Fruit fly (Drosophila melanogaster) whole organism, prepupa: ENCODE results near the gene Nak.

Experiments used
- Blimp-1 ChIP-seq: fragments of 200-800 bp; sonication (Bioruptor generic); optimal IDR thresholded peaks from 3 replicates; lab custom pipeline; 2017; ENCODE audit warnings: missing biosample characterization, missing genetic modification characterization, mild to moderate bottlenecking, moderate library complexity, missing genetic modification reagents
- CG10631 ChIP-seq: fragments of 200-800 bp; sonication (Bioruptor generic); optimal IDR thresholded peaks from 2 replicates; lab custom pipeline; 2016; ENCODE audit warnings: missing biosample characterization, missing genetic modification characterization
- CG10669 ChIP-seq: fragments of 200-800 bp; sonication (Bioruptor generic); optimal IDR thresholded peaks from 3 replicates; lab custom pipeline; 2018; ENCODE audit warnings: missing biosample characterization, mild to moderate bottlenecking, missing genetic modification characterization, moderate library complexity
- CG11294 ChIP-seq: fragments of 200-800 bp; sonication (Bioruptor generic); IDR thresholded peaks from 2 replicates; pipeline ENCODE4 v1.3.6; 2022; ENCODE audit warnings: missing biosample characterization, missing genetic modification characterization
- CG15336 ChIP-seq: fragments of 200-800 bp; sonication (Bioruptor generic); IDR thresholded peaks from 2 replicates; pipeline ENCODE4 v1.3.6; 2022; ENCODE audit warnings: missing biosample characterization, missing genetic modification characterization
- CG1621 ChIP-seq: fragments of 200-800 bp; sonication (Bioruptor generic); optimal IDR thresholded peaks from 3 replicates; lab custom pipeline; 2018; ENCODE audit warnings: missing biosample characterization, mild to moderate bottlenecking, missing genetic modification characterization
- CG3032 ChIP-seq: fragments of 200-800 bp; optimal IDR thresholded peaks from 2 replicates; lab custom pipeline; 2019; ENCODE audit warnings: missing biosample characterization, mild to moderate bottlenecking, missing genetic modification characterization, moderate library complexity
- CG31627 ChIP-seq: fragments of 200-800 bp; sonication (Bioruptor generic); optimal IDR thresholded peaks from 3 replicates; lab custom pipeline; 2016; ENCODE audit warnings: missing biosample characterization, missing genetic modification characterization
- CG32006 ChIP-seq: fragments of 200-800 bp; sonication (Bioruptor generic); optimal IDR thresholded peaks from 3 replicates; lab custom pipeline; 2017; ENCODE audit warnings: missing biosample characterization, mild to moderate bottlenecking, missing genetic modification characterization
- CG34406 ChIP-seq: fragments of 200-800 bp; sonication (Bioruptor generic); optimal IDR thresholded peaks from 3 replicates; lab custom pipeline; 2016; ENCODE audit warnings: missing biosample characterization, missing genetic modification characterization
- CG3919 ChIP-seq: fragments of 200-800 bp; sonication (Bioruptor generic); optimal IDR thresholded peaks from 3 replicates; lab custom pipeline; 2016; ENCODE audit warnings: missing biosample characterization, missing genetic modification characterization
- CG6276 ChIP-seq: fragments of 200-800 bp; sonication (Bioruptor generic); optimal IDR thresholded peaks from 2 replicates; lab custom pipeline; 2017; ENCODE audit warnings: missing biosample characterization, mild to moderate bottlenecking, missing genetic modification characterization
- CG6792 ChIP-seq: fragments of 200-800 bp; sonication (Bioruptor generic); optimal IDR thresholded peaks from 3 replicates; lab custom pipeline; 2016; ENCODE audit warnings: missing biosample characterization, missing genetic modification characterization
- CG6808 ChIP-seq: fragments of 200-800 bp; sonication (Bioruptor generic); optimal IDR thresholded peaks from 3 replicates; lab custom pipeline; 2017; ENCODE audit warnings: missing biosample characterization, missing genetic modification characterization, mild to moderate bottlenecking, moderate library complexity, missing genetic modification reagents
- CG6854 ChIP-seq: fragments of 200-800 bp; sonication (Bioruptor generic); optimal IDR thresholded peaks from 2 replicates; lab custom pipeline; 2017; ENCODE audit warnings: missing biosample characterization, mild to moderate bottlenecking, missing genetic modification characterization
- CG7368 ChIP-seq: fragments of 200-800 bp; sonication (Bioruptor generic); optimal IDR thresholded peaks from 3 replicates; lab custom pipeline; 2016; ENCODE audit warnings: missing biosample characterization, missing genetic modification characterization
- CG8319 ChIP-seq: fragments of 200-800 bp; sonication (Bioruptor generic); optimal IDR thresholded peaks from 3 replicates; lab custom pipeline; 2016; ENCODE audit warnings: missing biosample characterization, missing genetic modification characterization
- CG9139 ChIP-seq: fragments of 200-800 bp; sonication (Bioruptor generic); optimal IDR thresholded peaks from 3 replicates; lab custom pipeline; 2017; ENCODE audit warnings: missing biosample characterization, mild to moderate bottlenecking, missing genetic modification characterization
- Eip78C ChIP-seq: fragments of 200-800 bp; sonication (Bioruptor generic); peaks from one replicate; lab custom pipeline; 2016; ENCODE audit warnings: missing biosample characterization, missing genetic modification characterization
- Eip93F ChIP-seq: fragments of 200-800 bp; sonication (Bioruptor generic); optimal IDR thresholded peaks from 2 replicates; lab custom pipeline; 2016; ENCODE audit warnings: missing biosample characterization, mild to moderate bottlenecking, missing genetic modification characterization
- Ets21C ChIP-seq: fragments of 200-800 bp; sonication (Bioruptor generic); optimal IDR thresholded peaks from 3 replicates; lab custom pipeline; 2016; ENCODE audit warnings: missing biosample characterization, missing genetic modification characterization
- Ets96B ChIP-seq: fragments of 200-800 bp; optimal IDR thresholded peaks from 2 replicates; lab custom pipeline; 2019; ENCODE audit warnings: missing biosample characterization, mild to moderate bottlenecking, missing genetic modification characterization, moderate library complexity
- Gug ChIP-seq: fragments of 200-800 bp; sonication (Bioruptor generic); IDR thresholded peaks from 2 replicates; pipeline ENCODE4 v1.3.6; 2022; ENCODE audit warnings: missing biosample characterization, missing genetic modification characterization
- Hr38 ChIP-seq: sonication (Bioruptor generic); optimal IDR thresholded peaks from 2 replicates; lab custom pipeline; 2016; ENCODE audit warnings: missing biosample characterization, missing genetic modification characterization
- Hr4 ChIP-seq: fragments of 200-800 bp; sonication (Bioruptor generic); optimal IDR thresholded peaks from 3 replicates; lab custom pipeline; 2016; ENCODE audit warnings: missing biosample characterization, missing genetic modification characterization
- Lpt ChIP-seq: fragments of 200-800 bp; sonication (Bioruptor generic); optimal IDR thresholded peaks from 3 replicates; lab custom pipeline; 2016; ENCODE audit warnings: missing biosample characterization, missing genetic modification characterization
- Met ChIP-seq: fragments of 200-800 bp; sonication (Bioruptor generic); optimal IDR thresholded peaks from 3 replicates; lab custom pipeline; 2016; ENCODE audit warnings: missing biosample characterization, missing genetic modification characterization
- Smox ChIP-seq: fragments of 200-800 bp; sonication (Bioruptor generic); optimal IDR thresholded peaks from 3 replicates; lab custom pipeline; 2016; ENCODE audit warnings: missing biosample characterization, missing genetic modification characterization
- Sox102F ChIP-seq: fragments of 200-800 bp; sonication (Bioruptor generic); optimal IDR thresholded peaks from 2 replicates; lab custom pipeline; 2016; ENCODE audit warnings: missing biosample characterization, mild to moderate bottlenecking, missing genetic modification characterization
- Sox14 ChIP-seq: fragments of 200-800 bp; sonication (Bioruptor generic); optimal IDR thresholded peaks from 3 replicates; lab custom pipeline; 2016; ENCODE audit warnings: missing biosample characterization, missing genetic modification characterization
- Sox15 ChIP-seq: fragments of 200-800 bp; sonication (Bioruptor generic); optimal IDR thresholded peaks from 3 replicates; lab custom pipeline; 2016; ENCODE audit warnings: missing biosample characterization, missing genetic modification characterization
- achi ChIP-seq: fragments of 200-800 bp; sonication (Bioruptor generic); optimal IDR thresholded peaks from 3 replicates; lab custom pipeline; 2016; ENCODE audit warnings: missing biosample characterization, missing genetic modification characterization
- acj6 ChIP-seq: fragments of 200-800 bp; sonication (Bioruptor generic); optimal IDR thresholded peaks from 3 replicates; lab custom pipeline; 2016; ENCODE audit warnings: missing biosample characterization, missing genetic modification characterization
- dac ChIP-seq: fragments of 200-800 bp; sonication (Bioruptor generic); optimal IDR thresholded peaks from 2 replicates; lab custom pipeline; 2017; ENCODE audit warnings: missing biosample characterization, mild to moderate bottlenecking, missing genetic modification characterization
- dsx ChIP-seq: fragments of 200-800 bp; optimal IDR thresholded peaks from 3 replicates; lab custom pipeline; 2019; ENCODE audit warnings: missing biosample characterization, mild to moderate bottlenecking, missing genetic modification characterization, moderate library complexity; ENCODE audit not compliant: poor library complexity, severe bottlenecking
- esn ChIP-seq: fragments of 200-800 bp; sonication (Bioruptor generic); optimal IDR thresholded peaks from 2 replicates; lab custom pipeline; 2016; ENCODE audit warnings: missing biosample characterization, mild to moderate bottlenecking, missing genetic modification characterization, moderate library complexity
- fd59A ChIP-seq: fragments of 200-800 bp; sonication (Bioruptor generic); optimal IDR thresholded peaks from 2 replicates; lab custom pipeline; 2017; ENCODE audit warnings: missing biosample characterization, mild to moderate bottlenecking, missing genetic modification characterization, missing genetic modification reagents
- fkh ChIP-seq: fragments of 200-800 bp; sonication (Bioruptor generic); optimal IDR thresholded peaks from 3 replicates; lab custom pipeline; 2017; ENCODE audit warnings: missing biosample characterization, mild to moderate bottlenecking, missing genetic modification characterization, moderate library complexity
- net ChIP-seq: fragments of 200-800 bp; sonication (Bioruptor generic); optimal IDR thresholded peaks from 3 replicates; lab custom pipeline; 2016; ENCODE audit warnings: missing biosample characterization, missing genetic modification characterization
- salr ChIP-seq, 2 experiments: fragments of 200-800 bp; sonication (Bioruptor generic); optimal IDR thresholded peaks; 3 replicates each; lab custom pipeline; 2016 to 2018; ENCODE audit warnings: missing biosample characterization in 2 of 2, missing genetic modification characterization in 2 of 2, mild to moderate bottlenecking in 1 of 2
- spab ChIP-seq: fragments of 200-800 bp; sonication (Bioruptor generic); optimal IDR thresholded peaks from 2 replicates; lab custom pipeline; 2017; ENCODE audit warnings: missing biosample characterization, mild to moderate bottlenecking, missing genetic modification characterization, missing genetic modification reagents
- ss ChIP-seq, 2 experiments: fragments of 200-800 bp; sonication (Bioruptor generic); optimal IDR thresholded peaks; 2 replicates in 1 of 2; 3 replicates in 1 of 2; lab custom pipeline; 2017 to 2018; ENCODE audit warnings: mild to moderate bottlenecking in 2 of 2, missing biosample characterization in 2 of 2, missing genetic modification characterization in 2 of 2, moderate library complexity in 1 of 2
- svp ChIP-seq: fragments of 200-800 bp; sonication (Bioruptor generic); peaks from one replicate; lab custom pipeline; 2016; ENCODE audit warnings: missing biosample characterization, missing genetic modification characterization
- topi ChIP-seq: fragments of 200-800 bp; sonication (Bioruptor generic); optimal IDR thresholded peaks from 3 replicates; lab custom pipeline; 2016; ENCODE audit warnings: missing biosample characterization, missing genetic modification characterization
- vri ChIP-seq: fragments of 200-800 bp; sonication (Bioruptor generic); optimal IDR thresholded peaks from 3 replicates; lab custom pipeline; 2016; ENCODE audit warnings: missing biosample characterization, mild to moderate bottlenecking, missing genetic modification characterization

Gene Nak

DNA sequence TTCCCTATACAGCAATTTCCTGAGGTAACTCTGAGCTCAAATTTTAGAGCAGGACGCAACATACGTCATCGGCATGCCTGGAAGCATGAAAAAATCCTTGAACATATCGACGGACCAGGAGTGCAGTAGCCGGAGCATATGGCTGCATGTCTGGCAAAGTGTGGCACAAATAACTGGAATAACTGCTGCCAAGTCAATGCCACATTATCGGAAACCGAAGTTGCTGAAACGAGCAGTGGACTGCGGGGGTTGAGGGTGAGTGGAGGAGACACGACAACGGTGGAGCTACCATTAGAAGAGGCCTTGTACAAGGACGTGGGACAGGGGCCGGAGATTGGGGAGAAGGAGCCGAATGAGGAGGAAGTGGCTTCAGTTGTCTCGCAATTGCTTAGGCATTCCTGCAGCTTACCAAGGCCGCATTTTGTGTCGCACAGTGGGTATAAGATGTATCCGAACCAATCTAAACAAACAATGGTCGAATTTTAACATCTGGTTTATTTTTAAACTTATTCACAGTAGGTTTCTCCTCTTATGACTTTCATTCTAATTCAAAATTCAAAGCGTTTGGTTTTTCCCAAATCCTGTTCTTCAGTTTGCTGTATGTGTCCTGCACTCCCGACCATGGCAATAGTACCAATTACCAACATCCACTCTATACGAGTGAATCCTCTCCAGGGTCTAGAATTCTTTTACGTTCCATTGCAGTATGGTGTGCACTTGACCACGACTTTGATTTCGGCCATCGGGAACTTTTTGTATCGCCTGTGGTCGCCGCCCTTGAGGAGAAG, 22.6 kb downstream of the Nak start, which contains the start of gene CG46304 (continued):
- peak; percentile 22 for TF ChIP-seq Sox15 (GFP tag; lab: Kevin White, UChicago)
- no peak for TF ChIP-seq net
- TF ChIP-seq CG8319 (GFP tag; lab: Kevin White, UChicago) = no peak
- TF ChIP-seq achi (GFP tag; lab: Kevin White, UChicago) = peak; percentile 41
- no peak for TF ChIP-seq CG15336 (GFP tag; lab: Robert Waterston, UW)
- peak; percentile 12 for TF ChIP-seq Ets21C (GFP tag; lab: Kevin White, UChicago)
- peak; percentile 85 for TF ChIP-seq Eip78C (GFP tag; lab: Kevin White, UChicago)
- TF ChIP-seq Ets96B (tag; lab: Kevin White, UChicago) = peak; percentile 38
- no peak for TF ChIP-seq dsx (GFP tag; lab: Kevin White, UChicago)
- no peak for TF ChIP-seq Eip93F (GFP tag; lab: Kevin White, UChicago)

dm6 chr2L:18944175-18945012, 24.1 kb downstream of the Nak start:
- TF ChIP-seq Eip78C (GFP tag; lab: Kevin White, UChicago) = peak; percentile 68
- TF ChIP-seq ss (GFP tag; optimal IDR thresholded peaks at IDR 0.05; lab: Kevin White, UChicago) = peak; percentile 38 to 65
- no peak for TF ChIP-seq vri (GFP tag; lab: Kevin White, UChicago)
- TF ChIP-seq Sox14 (GFP tag; lab: Kevin White, UChicago) = no peak
- no peak for TF ChIP-seq CG10669 (GFP tag; lab: Kevin White, UChicago)
- TF ChIP-seq CG6808 = peak; percentile 0
- TF ChIP-seq CG8319 (GFP tag; lab: Kevin White, UChicago) = no peak
- no peak for TF ChIP-seq CG6792 (GFP tag; lab: Kevin White, UChicago)
- TF ChIP-seq CG3032 (tag; lab: Kevin White, UChicago) = no peak
- no peak for TF ChIP-seq Sox15 (GFP tag; lab: Kevin White, UChicago)
- TF ChIP-seq CG32006 (GFP tag; lab: Kevin White, UChicago) = no peak
- TF ChIP-seq esn (GFP tag; lab: Kevin White, UChicago) = no peak
- TF ChIP-seq net = no peak
- no peak for TF ChIP-seq fd59A (GFP tag; lab: Kevin White, UChicago)
- peak; percentile 90 for TF ChIP-seq svp (GFP tag; lab: Kevin White, UChicago)
- TF ChIP-seq dsx (GFP tag; lab: Kevin White, UChicago) = peak; percentile 35
- TF ChIP-seq CG7368 (GFP tag; lab: Kevin White, UChicago) = no peak
- TF ChIP-seq CG6276 = no peak
- no peak for TF ChIP-seq CG10631 (GFP tag; lab: Kevin White, UChicago)
- TF ChIP-seq Sox102F (GFP tag; lab: Kevin White, UChicago) = no peak
- TF ChIP-seq Met (GFP tag; lab: Kevin White, UChicago) = no peak
- peak; percentile 35 for TF ChIP-seq CG3919 (GFP tag; lab: Kevin White, UChicago)
- no peak for TF ChIP-seq Smox
- TF ChIP-seq Lpt (GFP tag; lab: Kevin White, UChicago) = no peak
- TF ChIP-seq salr (GFP tag; optimal IDR thresholded peaks at IDR 0.05; lab: Kevin White, UChicago) = no peak
- TF ChIP-seq Gug (GFP tag; lab: Robert Waterston, UW) = no peak
- no peak for TF ChIP-seq dac (GFP tag; lab: Kevin White, UChicago)
- no peak for TF ChIP-seq spab (GFP tag; lab: Kevin White, UChicago)
- peak; percentile 99 for TF ChIP-seq CG1621 (tag; lab: Kevin White, UChicago)
- TF ChIP-seq CG6854 (GFP tag; lab: Kevin White, UChicago) = peak; percentile 41
- no peak for TF ChIP-seq CG9139 (GFP tag; lab: Kevin White, UChicago)
- no peak for TF ChIP-seq acj6 (GFP tag; lab: Kevin White, UChicago)
- TF ChIP-seq Ets21C (GFP tag; lab: Kevin White, UChicago) = no peak
- TF ChIP-seq Blimp-1 = no peak
- TF ChIP-seq Hr4 (GFP tag; lab: Kevin White, UChicago) = no peak
- TF ChIP-seq fkh (GFP tag; lab: Kevin White, UChicago) = peak; percentile 61
- TF ChIP-seq topi (GFP tag; lab: Kevin White, UChicago) = peak; percentile 12
- TF ChIP-seq Hr38 = no peak
- no peak for TF ChIP-seq CG31627 (GFP tag; lab: Kevin White, UChicago)
- TF ChIP-seq Eip93F (GFP tag; lab: Kevin White, UChicago) = peak; percentile 66
- TF ChIP-seq CG34406 (GFP tag; lab: Kevin White, UChicago) = no peak
- no peak for TF ChIP-seq CG11294 (GFP tag; lab: Robert Waterston, UW)
- peak; percentile 56 for TF ChIP-seq achi (GFP tag; lab: Kevin White, UChicago)
